Worm (Caenorhabditis elegans): ENCODE data around the gene Y5H2A.4.

DNA sequence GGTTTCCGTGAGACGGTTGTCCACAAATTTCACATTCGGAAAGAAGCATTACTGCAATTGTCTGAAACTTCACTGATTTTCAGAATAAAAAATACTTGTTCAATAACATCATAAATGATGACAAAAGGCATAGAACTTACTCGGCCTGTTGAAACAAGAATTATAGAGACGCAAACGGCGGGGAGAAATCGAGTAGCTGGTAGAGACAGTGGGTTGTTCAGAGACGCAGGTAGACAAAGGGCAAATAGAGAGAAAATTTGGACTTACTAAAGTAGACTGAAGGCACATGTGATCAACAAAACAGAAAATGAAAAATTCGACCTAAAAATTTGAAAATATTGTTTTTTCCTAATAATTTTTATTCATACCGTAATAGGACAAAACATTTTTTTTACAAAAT, 14.4 kb downstream of the Y5H2A.4 start, which contains the start of gene nhr-182:
- TF ChIP-seq ceh-13 (GFP tag; optimal IDR thresholded peaks at IDR 0.05) (no peak), pes-1 (GFP tag; IDR thresholded peaks at IDR 0.05) (no peak), hnd-1 (tag; optimal IDR thresholded peaks at IDR 0.05) (no peak), tra-4 (tag; optimal IDR thresholded peaks at IDR 0.05) (no peak), ama-1 (optimal IDR thresholded peaks at IDR 0.05) (no peak), flt-1 (GFP tag; IDR thresholded peaks at IDR 0.05) (no peak), ceh-36 (tag; optimal IDR thresholded peaks at IDR 0.05) (no peak)

Measured in whole organism, early embryonic.